Worm (Caenorhabditis elegans) whole organism, L1 larva: Measurements from ENCODE around the gene srx-8.

ENCODE experiments used
- C04F5.9 ChIP-seq: sonication (generic microtip); optimal IDR thresholded peaks from 2 replicates; lab custom pipeline; 2016; ENCODE audit warnings: missing genetic modification characterization, missing compliant biosample characterization
- C16A3.4 ChIP-seq: fragments of 150-350 bp; optimal IDR thresholded peaks from 2 replicates; lab custom pipeline; 2014; ENCODE audit warnings: missing biosample characterization, missing genetic modification characterization
- Y116A8C.19 ChIP-seq: sonication (generic microtip); optimal IDR thresholded peaks from 2 replicates; lab custom pipeline; 2016; ENCODE audit warnings: missing compliant biosample characterization, missing genetic modification characterization, borderline replicate concordance
- aha-1 ChIP-seq: fragments of 150-350 bp; optimal IDR thresholded peaks from 2 replicates; lab custom pipeline; 2014; ENCODE audit warnings: missing biosample characterization, missing genetic modification characterization
- alr-1 ChIP-seq: fragments of 200-800 bp; sonication (Bioruptor generic); optimal IDR thresholded peaks from 2 replicates; lab custom pipeline; 2018; ENCODE audit warnings: borderline replicate concordance, mild to moderate bottlenecking, missing genetic modification characterization, missing compliant biosample characterization
- aly-2 ChIP-seq: fragments of 150-350 bp; optimal IDR thresholded peaks from 2 replicates; lab custom pipeline; 2014; ENCODE audit warnings: missing biosample characterization, missing genetic modification characterization
- ama-1 ChIP-seq: fragments of 150-350 bp; optimal IDR thresholded peaks from 2 replicates; lab custom pipeline; 2014
- ceh-63 ChIP-seq: fragments of 200-800 bp; sonication (Bioruptor generic); optimal IDR thresholded peaks from 2 replicates; lab custom pipeline; 2018; ENCODE audit warnings: mild to moderate bottlenecking, missing genetic modification characterization, missing compliant biosample characterization
- ceh-8 ChIP-seq: fragments of 200-800 bp; sonication (Bioruptor generic); optimal IDR thresholded peaks from 2 replicates; lab custom pipeline; 2018; ENCODE audit warnings: mild to moderate bottlenecking, missing genetic modification characterization, moderate library complexity, missing compliant biosample characterization
- ceh-82 ChIP-seq, 3 experiments: fragments of 150-350 bp in 1 of 3; sonication (generic microtip) in 2 of 3; optimal IDR thresholded peaks; 2 replicates each; lab custom pipeline; 2014 to 2017; ENCODE audit warnings: missing biosample characterization in 3 of 3, missing genetic modification characterization in 3 of 3
- ceh-90 ChIP-seq: sonication (generic microtip); optimal IDR thresholded peaks from 2 replicates; lab custom pipeline; 2016; ENCODE audit warnings: missing genetic modification characterization, missing compliant biosample characterization
- ces-1 ChIP-seq: fragments of 150-350 bp; optimal IDR thresholded peaks from 2 replicates; lab custom pipeline; 2014; ENCODE audit warnings: missing biosample characterization, missing genetic modification reagents, missing genetic modification characterization
- dpl-1 ChIP-seq, 3 experiments: fragments of 150-350 bp in 2 of 3; sonication (generic microtip) in 1 of 3; optimal IDR thresholded peaks; 2 replicates each; lab custom pipeline; 2014 to 2017; ENCODE audit warnings: missing biosample characterization in 3 of 3, missing genetic modification characterization in 3 of 3, missing genetic modification reagents in 3 of 3
- efl-1 ChIP-seq, 4 experiments: fragments of 150-350 bp; optimal IDR thresholded peaks in 3 of 4; peaks in 1 of 4; 1 replicate in 1 of 4; 2 replicates in 3 of 4; lab custom pipeline; 2014; ENCODE audit warnings: missing biosample characterization in 2 of 4, missing genetic modification characterization in 2 of 4, missing genetic modification reagents in 2 of 4
- efl-3 ChIP-seq: fragments of 200-800 bp; sonication (Bioruptor generic); optimal IDR thresholded peaks from 2 replicates; lab custom pipeline; 2018; ENCODE audit warnings: mild to moderate bottlenecking, missing genetic modification characterization, missing compliant biosample characterization
- egl-27 ChIP-seq, 2 experiments: fragments of 150-350 bp in 1 of 2; sonication (generic microtip); optimal IDR thresholded peaks; 3 replicates each; lab custom pipeline; 2017 to 2018; ENCODE audit warnings: missing biosample characterization in 2 of 2, missing genetic modification characterization in 2 of 2, missing genetic modification reagents in 2 of 2
- elt-2 ChIP-seq: sonication (generic microtip); optimal IDR thresholded peaks from 2 replicates; lab custom pipeline; 2016; ENCODE audit warnings: missing genetic modification characterization, mild to moderate bottlenecking, inconsistent platforms, missing compliant biosample characterization, missing genetic modification reagents
- ets-5 ChIP-seq: fragments of 200-800 bp; sonication (Bioruptor generic); IDR thresholded peaks from 2 replicates; pipeline ENCODE4 v1.3.6; 2022; ENCODE audit warnings: missing genetic modification characterization, missing compliant biosample characterization
- fkh-10 ChIP-seq: sonication (generic microtip); optimal IDR thresholded peaks from 2 replicates; lab custom pipeline; 2017; ENCODE audit warnings: missing biosample characterization, missing genetic modification reagents, missing genetic modification characterization
- fkh-4 ChIP-seq: sonication (generic microtip); optimal IDR thresholded peaks from 2 replicates; lab custom pipeline; 2016; ENCODE audit warnings: missing compliant biosample characterization, missing genetic modification characterization, borderline replicate concordance
- grh-1 ChIP-seq: fragments of 200-800 bp; sonication (Bioruptor generic); IDR thresholded peaks from 2 replicates; pipeline ENCODE4 v1.3.6; 2022; ENCODE audit warnings: missing genetic modification reagents, missing genetic modification characterization, missing compliant biosample characterization
- hlh-4 ChIP-seq: sonication (generic microtip); optimal IDR thresholded peaks from 2 replicates; lab custom pipeline; 2016; ENCODE audit warnings: mild to moderate bottlenecking, missing genetic modification characterization, missing compliant biosample characterization
- irx-1 ChIP-seq: sonication (generic microtip); optimal IDR thresholded peaks from 2 replicates; lab custom pipeline; 2016; ENCODE audit warnings: missing genetic modification characterization, missing compliant biosample characterization
- jun-1 ChIP-seq: fragments of 150-350 bp; optimal IDR thresholded peaks from 2 replicates; lab custom pipeline; 2014; ENCODE audit warnings: missing biosample characterization, missing genetic modification reagents, missing genetic modification characterization
- lin-13 ChIP-seq: fragments of 150-350 bp; optimal IDR thresholded peaks from 2 replicates; lab custom pipeline; 2014; ENCODE audit warnings: missing biosample characterization, missing genetic modification reagents, missing genetic modification characterization
- lin-14 ChIP-seq: fragments of 200-800 bp; sonication (Bioruptor generic); optimal IDR thresholded peaks from 2 replicates; lab custom pipeline; 2018; ENCODE audit warnings: mild to moderate bottlenecking, missing genetic modification characterization, moderate library complexity, missing compliant biosample characterization
- lin-15B ChIP-seq: fragments of 150-350 bp; sonication (generic microtip); optimal IDR thresholded peaks from 3 replicates; lab custom pipeline; 2014; ENCODE audit warnings: missing biosample characterization, missing genetic modification characterization
- lsy-2 ChIP-seq, 2 experiments: fragments of 150-350 bp; optimal IDR thresholded peaks; 2 replicates each; lab custom pipeline; 2014; ENCODE audit warnings: missing biosample characterization in 2 of 2, missing genetic modification characterization in 2 of 2
- mef-2 ChIP-seq: fragments of 150-350 bp; optimal IDR thresholded peaks from 2 replicates; lab custom pipeline; 2014; ENCODE audit warnings: missing biosample characterization, missing genetic modification characterization
- mep-1 ChIP-seq: fragments of 150-350 bp; optimal IDR thresholded peaks from 2 replicates; lab custom pipeline; 2014; ENCODE audit warnings: missing biosample characterization, missing genetic modification characterization
- nhr-11 ChIP-seq: fragments of 150-350 bp; optimal IDR thresholded peaks from 2 replicates; lab custom pipeline; 2014; ENCODE audit warnings: missing biosample characterization, missing genetic modification characterization
- nhr-12 ChIP-seq: sonication (generic microtip); optimal IDR thresholded peaks from 2 replicates; lab custom pipeline; 2017; ENCODE audit warnings: missing biosample characterization, missing genetic modification characterization
- nhr-237 ChIP-seq: fragments of 150-350 bp; optimal IDR thresholded peaks from 2 replicates; lab custom pipeline; 2014; ENCODE audit warnings: missing biosample characterization, missing genetic modification characterization
- nhr-28 ChIP-seq: fragments of 150-350 bp; optimal IDR thresholded peaks from 2 replicates; lab custom pipeline; 2014; ENCODE audit warnings: missing biosample characterization, missing genetic modification characterization
- nhr-47 ChIP-seq: sonication (generic microtip); optimal IDR thresholded peaks from 2 replicates; lab custom pipeline; 2016; ENCODE audit warnings: mild to moderate bottlenecking, missing genetic modification characterization, moderate library complexity, missing compliant biosample characterization
- nhr-76 ChIP-seq: sonication (generic microtip); optimal IDR thresholded peaks from 2 replicates; lab custom pipeline; 2017; ENCODE audit warnings: missing biosample characterization, missing genetic modification characterization
- nhr-84 ChIP-seq: sonication (generic microtip); optimal IDR thresholded peaks from 2 replicates; lab custom pipeline; 2017; ENCODE audit warnings: missing biosample characterization, missing genetic modification characterization
- nhr-90 ChIP-seq: sonication (generic microtip); optimal IDR thresholded peaks from 2 replicates; lab custom pipeline; 2016; ENCODE audit warnings: mild to moderate bottlenecking, missing genetic modification characterization, missing compliant biosample characterization; ENCODE audit not compliant: poor library complexity
- pag-3 ChIP-seq: sonication (generic microtip); optimal IDR thresholded peaks from 2 replicates; lab custom pipeline; 2017; ENCODE audit warnings: missing genetic modification characterization, mild to moderate bottlenecking, missing compliant biosample characterization, antibody characterized with exemption, borderline replicate concordance; ENCODE audit not compliant: insufficient read depth
- pax-3 ChIP-seq: fragments of 200-800 bp; sonication (Bioruptor generic); optimal IDR thresholded peaks from 2 replicates; lab custom pipeline; 2018; ENCODE audit warnings: mild to moderate bottlenecking, missing genetic modification characterization, moderate library complexity, missing compliant biosample characterization
- pqm-1 ChIP-seq: sonication (generic microtip); optimal IDR thresholded peaks from 3 replicates; lab custom pipeline; 2017; ENCODE audit warnings: missing biosample characterization, missing genetic modification characterization
- rnt-1 ChIP-seq: sonication (generic microtip); optimal IDR thresholded peaks from 2 replicates; lab custom pipeline; 2016; ENCODE audit warnings: mild to moderate bottlenecking, missing genetic modification characterization, moderate library complexity, missing compliant biosample characterization
- skn-1 ChIP-seq: fragments of 150-350 bp; optimal IDR thresholded peaks from 2 replicates; lab custom pipeline; 2014; ENCODE audit warnings: missing biosample characterization, missing genetic modification characterization
- snu-23 ChIP-seq: sonication (generic microtip); optimal IDR thresholded peaks from 2 replicates; lab custom pipeline; 2016; ENCODE audit warnings: missing genetic modification characterization, missing compliant biosample characterization
- sox-4 ChIP-seq: sonication (generic microtip); optimal IDR thresholded peaks from 2 replicates; lab custom pipeline; 2016; ENCODE audit warnings: missing genetic modification characterization, missing compliant biosample characterization
- sptf-1 ChIP-seq: fragments of 150-350 bp; optimal IDR thresholded peaks from 2 replicates; lab custom pipeline; 2014; ENCODE audit warnings: missing biosample characterization, missing genetic modification characterization
- swsn-7 ChIP-seq: sonication (generic microtip); optimal IDR thresholded peaks from 2 replicates; lab custom pipeline; 2016; ENCODE audit warnings: missing genetic modification characterization, missing compliant biosample characterization
- tbx-2 ChIP-seq: sonication (generic microtip); optimal IDR thresholded peaks from 2 replicates; lab custom pipeline; 2016; ENCODE audit warnings: missing genetic modification characterization, missing compliant biosample characterization
- tlp-1 ChIP-seq: fragments of 150-350 bp; optimal IDR thresholded peaks from 2 replicates; lab custom pipeline; 2014; ENCODE audit warnings: missing biosample characterization, missing genetic modification characterization
- unc-130 ChIP-seq: fragments of 150-350 bp; optimal IDR thresholded peaks from 2 replicates; lab custom pipeline; 2017; ENCODE audit warnings: missing biosample characterization, missing genetic modification characterization, inconsistent platforms
- unc-98 ChIP-seq: fragments of 200-800 bp; sonication (Bioruptor generic); IDR thresholded peaks from 2 replicates; pipeline ENCODE4 v1.3.6; 2022; ENCODE audit warnings: missing genetic modification characterization, missing compliant biosample characterization
- xbp-1 ChIP-seq: sonication (generic microtip); optimal IDR thresholded peaks from 2 replicates; lab custom pipeline; 2016; ENCODE audit warnings: missing genetic modification characterization, missing compliant biosample characterization
- ztf-11 ChIP-seq, 2 experiments: sonication (generic microtip); optimal IDR thresholded peaks; 2 replicates each; lab custom pipeline; 2016 to 2017; ENCODE audit warnings: missing genetic modification characterization in 2 of 2, missing biosample characterization in 1 of 2, missing compliant biosample characterization in 1 of 2
- ztf-4 ChIP-seq: fragments of 150-350 bp; optimal IDR thresholded peaks from 2 replicates; lab custom pipeline; 2014; ENCODE audit warnings: missing biosample characterization, missing genetic modification characterization

Gene srx-8

ce11 chrV:534176-534575, 21.8 kb downstream of the srx-8 start, which contains the start of gene nhr-132 (continued):
- TF ChIP-seq nhr-90 (tag; lab: Kevin White, UChicago): peak; percentile 13
- TF ChIP-seq C16A3.4 (tag; lab: Kevin White, UChicago): no peak
- no peak for TF ChIP-seq sptf-1 (tag; lab: Kevin White, UChicago)
- no peak for TF ChIP-seq ceh-8 (GFP tag; lab: Kevin White, UChicago)
- no peak for TF ChIP-seq lin-15B (tag; lab: Kevin White, UChicago)
- TF ChIP-seq dpl-1 (GFP tag; optimal IDR thresholded peaks at IDR 0.05; lab: Kevin White, UChicago): peak in 1 of 3 experiments; percentile 16
- peak; percentile 92 for TF ChIP-seq lin-14 (GFP tag; lab: Kevin White, UChicago)
- no peak for TF ChIP-seq nhr-47
- no peak for TF ChIP-seq efl-3 (GFP tag; lab: Kevin White, UChicago)
- no peak for TF ChIP-seq lin-13
- no peak for TF ChIP-seq nhr-76 (tag; lab: Kevin White, UChicago)
- TF ChIP-seq elt-2: peak; percentile 35
- no peak for TF ChIP-seq tlp-1
- TF ChIP-seq ceh-90: no peak
- TF ChIP-seq mep-1 (tag; lab: Kevin White, UChicago): peak; percentile 54
- no peak for TF ChIP-seq mef-2 (tag; lab: Kevin White, UChicago)
- TF ChIP-seq rnt-1 (tag; lab: Kevin White, UChicago): no peak
- TF ChIP-seq nhr-84 (tag; lab: Kevin White, UChicago): no peak
- no peak for TF ChIP-seq ets-5 (GFP tag; lab: Robert Waterston, UW)
- no peak for TF ChIP-seq nhr-237 (tag; lab: Kevin White, UChicago)
- no peak for TF ChIP-seq xbp-1 (tag; lab: Kevin White, UChicago)
- no peak for TF ChIP-seq Y116A8C.19 (tag; lab: Kevin White, UChicago)
- no peak for TF ChIP-seq pag-3 (tag; lab: Kevin White, UChicago)
- no peak for TF ChIP-seq aha-1 (tag; lab: Kevin White, UChicago)
- no peak for TF ChIP-seq unc-98 (GFP tag; lab: Robert Waterston, UW)
- TF ChIP-seq irx-1 (tag; lab: Kevin White, UChicago): no peak
- TF ChIP-seq fkh-4 (tag; lab: Kevin White, UChicago): no peak
- TF ChIP-seq nhr-11 (tag; lab: Kevin White, UChicago): no peak
- TF ChIP-seq ceh-63 (GFP tag; lab: Kevin White, UChicago): no peak
- TF ChIP-seq ztf-4 (tag; lab: Kevin White, UChicago): no peak
- peak; percentile 57 for TF ChIP-seq snu-23 (GFP tag; lab: Kevin White, UChicago)
- no peak for TF ChIP-seq C04F5.9 (tag; lab: Kevin White, UChicago)
- TF ChIP-seq alr-1 (tag; lab: Kevin White, UChicago): no peak
- no peak for TF ChIP-seq unc-130 (tag; lab: Kevin White, UChicago)
- TF ChIP-seq sox-4 (tag; lab: Kevin White, UChicago): no peak
- no peak for TF ChIP-seq ztf-11 (tag; optimal IDR thresholded peaks at IDR 0.05; lab: Kevin White, UChicago)
- no peak for TF ChIP-seq swsn-7 (tag; lab: Kevin White, UChicago)
- no peak for TF ChIP-seq ama-1
- no peak for TF ChIP-seq hlh-4 (tag; lab: Kevin White, UChicago)
- no peak for TF ChIP-seq pax-3 (tag; lab: Kevin White, UChicago)
- no peak for TF ChIP-seq skn-1 (tag; lab: Kevin White, UChicago)
- no peak for TF ChIP-seq nhr-12
- TF ChIP-seq egl-27 (tag; optimal IDR thresholded peaks at IDR 0.05; lab: Kevin White, UChicago): no peak
- peak in 1 of 2 experiments; percentile 1 for TF ChIP-seq efl-1 (optimal IDR thresholded peaks at IDR 0.05; lab: Kevin White, UChicago)
- TF ChIP-seq efl-1 (GFP tag; optimal IDR thresholded peaks at IDR 0.05 in 1 of 2; lab: Kevin White, UChicago): no peak
- TF ChIP-seq ceh-82 (tag; optimal IDR thresholded peaks at IDR 0.05; lab: Kevin White, UChicago): no peak
- no peak for TF ChIP-seq jun-1
- TF ChIP-seq pqm-1 (tag; lab: Kevin White, UChicago): no peak
- no peak for TF ChIP-seq ces-1 (GFP tag; lab: Kevin White, UChicago)
- TF ChIP-seq aly-2 (tag; lab: Kevin White, UChicago): no peak
- TF ChIP-seq tbx-2 (tag; lab: Kevin White, UChicago): no peak
- TF ChIP-seq nhr-28 (tag; lab: Kevin White, UChicago): no peak
- TF ChIP-seq lsy-2 (tag; optimal IDR thresholded peaks at IDR 0.05; lab: Kevin White, UChicago): peak in 1 of 2 experiments; percentile 0
- no peak for TF ChIP-seq fkh-10 (GFP tag; lab: Kevin White, UChicago)
- no peak for TF ChIP-seq grh-1
